Worm (Caenorhabditis elegans): ENCODE data around the gene Y54G2A.44.

Y54G2A.44 gene

ce11 chrIV:2770067-2770466 lies 31.6 kb upstream of the Y54G2A.44 start:
- no peak for TF ChIP-seq scrt-1 (GFP tag; IDR thresholded peaks at IDR 0.05)

ce11 chrIV:2770835-2771234 lies 30.8 kb upstream of the Y54G2A.44 start:
- no peak for TF ChIP-seq hmbx-1 (tag; optimal IDR thresholded peaks at IDR 0.05)
- TF ChIP-seq ama-1 (optimal IDR thresholded peaks at IDR 0.05) = no peak
- no peak for TF ChIP-seq aly-1 (tag; optimal IDR thresholded peaks at IDR 0.05)
- TF ChIP-seq scrt-1 (GFP tag; IDR thresholded peaks at IDR 0.05) = no peak
- TF ChIP-seq flt-1 (GFP tag; IDR thresholded peaks at IDR 0.05) = no peak
- TF ChIP-seq F13C5.2 (tag; optimal IDR thresholded peaks at IDR 0.05) = no peak
- no peak for TF ChIP-seq hmg-4 (GFP tag; optimal IDR thresholded peaks at IDR 0.05)
- no peak for TF ChIP-seq tra-4 (tag; optimal IDR thresholded peaks at IDR 0.05)
- no peak for TF ChIP-seq tbx-11 (GFP tag; IDR thresholded peaks at IDR 0.05)
- no peak for TF ChIP-seq ceh-13 (GFP tag; optimal IDR thresholded peaks at IDR 0.05)
- no peak for TF ChIP-seq sea-1 (GFP tag; conservative IDR thresholded peaks at IDR 0.05)
- TF ChIP-seq hnd-1 (tag; optimal IDR thresholded peaks at IDR 0.05) = no peak

- TF ChIP-seq aly-1 (tag; optimal IDR thresholded peaks at IDR 0.05) (no peak), pes-1 (GFP tag; IDR thresholded peaks at IDR 0.05) (no peak), hnd-1 (tag; optimal IDR thresholded peaks at IDR 0.05) (no peak), B0310.2 (tag; optimal IDR thresholded peaks at IDR 0.05) (no peak), sea-1 (GFP tag; conservative IDR thresholded peaks at IDR 0.05) (no peak), F13C5.2 (tag; optimal IDR thresholded peaks at IDR 0.05) (no peak), hmg-4 (GFP tag; optimal IDR thresholded peaks at IDR 0.05) (no peak), tbx-11 (GFP tag; IDR thresholded peaks at IDR 0.05) (no peak)
Measured at ce11 chrIV:2771692-2772091, 30.0 kb upstream of the Y54G2A.44 start, which contains the start of gene Y54G2A.11. Gene Y54G2A.11 (minus strand): TSS chrIV:2771792.

ce11 chrIV:2772209-2772851 lies 29.3 kb upstream of the Y54G2A.44 start:
- no peak for TF ChIP-seq tbx-11 (GFP tag; IDR thresholded peaks at IDR 0.05)
- no peak for TF ChIP-seq sea-1 (GFP tag; conservative IDR thresholded peaks at IDR 0.05)
- TF ChIP-seq ets-7 (tag; optimal IDR thresholded peaks at IDR 0.05) = no peak
- no peak for TF ChIP-seq scrt-1 (GFP tag; IDR thresholded peaks at IDR 0.05)
- TF ChIP-seq B0310.2 (tag; optimal IDR thresholded peaks at IDR 0.05) = no peak
- no peak for TF ChIP-seq hmbx-1 (tag; optimal IDR thresholded peaks at IDR 0.05)
- no peak for TF ChIP-seq flt-1 (GFP tag; IDR thresholded peaks at IDR 0.05)
- TF ChIP-seq ceh-13 (GFP tag; optimal IDR thresholded peaks at IDR 0.05) = no peak
- no peak for TF ChIP-seq pes-1 (GFP tag; IDR thresholded peaks at IDR 0.05)
- no peak for TF ChIP-seq tra-4 (tag; optimal IDR thresholded peaks at IDR 0.05)
- no peak for TF ChIP-seq ama-1 (optimal IDR thresholded peaks at IDR 0.05)
- no peak for TF ChIP-seq ceh-36 (tag; optimal IDR thresholded peaks at IDR 0.05)
- no peak for TF ChIP-seq tbx-37 (GFP tag; conservative IDR thresholded peaks at IDR 0.05)
- TF ChIP-seq aly-1 (tag; optimal IDR thresholded peaks at IDR 0.05) = no peak
- TF ChIP-seq hnd-1 (tag; optimal IDR thresholded peaks at IDR 0.05) = no peak
- no peak for TF ChIP-seq F13C5.2 (tag; optimal IDR thresholded peaks at IDR 0.05)
- no peak for TF ChIP-seq hmg-4 (GFP tag; optimal IDR thresholded peaks at IDR 0.05)

- no peak for TF ChIP-seq tbx-37 (GFP tag; conservative IDR thresholded peaks at IDR 0.05)
Measured at ce11 chrIV:2773382-2773979, 28.2 kb upstream of the Y54G2A.44 start.

ce11 chrIV:2774500-2774899 lies 27.2 kb upstream of the Y54G2A.44 start:
- no peak for TF ChIP-seq F13C5.2 (tag; optimal IDR thresholded peaks at IDR 0.05)
- TF ChIP-seq hmg-4 (GFP tag; optimal IDR thresholded peaks at IDR 0.05) = no peak
- TF ChIP-seq ama-1 (optimal IDR thresholded peaks at IDR 0.05) = no peak
- no peak for TF ChIP-seq tbx-11 (GFP tag; IDR thresholded peaks at IDR 0.05)
- TF ChIP-seq hnd-1 (tag; optimal IDR thresholded peaks at IDR 0.05) = no peak
- no peak for TF ChIP-seq ceh-13 (GFP tag; optimal IDR thresholded peaks at IDR 0.05)
- TF ChIP-seq ets-7 (tag; optimal IDR thresholded peaks at IDR 0.05) = no peak
- no peak for TF ChIP-seq hmbx-1 (tag; optimal IDR thresholded peaks at IDR 0.05)
- TF ChIP-seq aly-1 (tag; optimal IDR thresholded peaks at IDR 0.05) = no peak
- TF ChIP-seq flt-1 (GFP tag; IDR thresholded peaks at IDR 0.05) = no peak
- TF ChIP-seq scrt-1 (GFP tag; IDR thresholded peaks at IDR 0.05) = no peak
- TF ChIP-seq B0310.2 (tag; optimal IDR thresholded peaks at IDR 0.05) = no peak
- TF ChIP-seq sea-1 (GFP tag; conservative IDR thresholded peaks at IDR 0.05) = no peak
- no peak for TF ChIP-seq tra-4 (tag; optimal IDR thresholded peaks at IDR 0.05)
- no peak for TF ChIP-seq pes-1 (GFP tag; IDR thresholded peaks at IDR 0.05)

- TF ChIP-seq ceh-13 (GFP tag; optimal IDR thresholded peaks at IDR 0.05) (no peak), aly-1 (tag; optimal IDR thresholded peaks at IDR 0.05) (no peak), tbx-37 (GFP tag; conservative IDR thresholded peaks at IDR 0.05) (no peak), pes-1 (GFP tag; IDR thresholded peaks at IDR 0.05) (no peak), hmbx-1 (tag; optimal IDR thresholded peaks at IDR 0.05) (no peak), ama-1 (optimal IDR thresholded peaks at IDR 0.05) (no peak), ets-7 (tag; optimal IDR thresholded peaks at IDR 0.05) (no peak), flt-1 (GFP tag; IDR thresholded peaks at IDR 0.05) (no peak), hmg-4 (GFP tag; optimal IDR thresholded peaks at IDR 0.05) (no peak), hnd-1 (tag; optimal IDR thresholded peaks at IDR 0.05) (no peak), ceh-36 (tag; optimal IDR thresholded peaks at IDR 0.05) (no peak), tra-4 (tag; optimal IDR thresholded peaks at IDR 0.05) (no peak), sea-1 (GFP tag; conservative IDR thresholded peaks at IDR 0.05) (no peak), F13C5.2 (tag; optimal IDR thresholded peaks at IDR 0.05) (no peak), scrt-1 (GFP tag; IDR thresholded peaks at IDR 0.05) (no peak), B0310.2 (tag; optimal IDR thresholded peaks at IDR 0.05) (no peak), tbx-11 (GFP tag; IDR thresholded peaks at IDR 0.05) (no peak)
Measured at ce11 chrIV:2775992-2776630, 25.5 kb upstream of the Y54G2A.44 start.

Measured in whole organism, early embryonic.